Worm (Caenorhabditis elegans): ENCODE data around the gene Y56A3A.41.

- TF ChIP-seq tra-4 (tag; optimal IDR thresholded peaks at IDR 0.05) (no peak), ama-1 (optimal IDR thresholded peaks at IDR 0.05) (no peak), scrt-1 (GFP tag; IDR thresholded peaks at IDR 0.05) (no peak), B0310.2 (tag; optimal IDR thresholded peaks at IDR 0.05) (no peak), tbx-37 (GFP tag; conservative IDR thresholded peaks at IDR 0.05) (no peak), pes-1 (GFP tag; IDR thresholded peaks at IDR 0.05) (no peak), hmbx-1 (tag; optimal IDR thresholded peaks at IDR 0.05) (no peak), ets-7 (tag; optimal IDR thresholded peaks at IDR 0.05) (no peak), hnd-1 (tag; optimal IDR thresholded peaks at IDR 0.05) (no peak)
Observed at ce11 chrIII:11846365-11846764, 46.5 kb downstream of the Y56A3A.41 start, which contains the start of gene ntl-3.

All from whole organism, early embryonic.